Worm (Caenorhabditis elegans) whole organism, late embryonic: ENCODE results near the gene T07C4.12.

Experiments used
- ceh-30 ChIP-seq: fragments of 150-350 bp; optimal IDR thresholded peaks from 2 replicates; lab custom pipeline; 2014; ENCODE audit warnings: missing biosample characterization, missing genetic modification characterization
- nfya-1 ChIP-seq: sonication (generic microtip); optimal IDR thresholded peaks from 2 replicates; lab custom pipeline; 2017; ENCODE audit warnings: missing genetic modification characterization, mild to moderate bottlenecking, missing compliant biosample characterization, antibody characterized with exemption, moderate library complexity
- nhr-11 ChIP-seq: fragments of 150-350 bp; optimal IDR thresholded peaks from 2 replicates; lab custom pipeline; 2014; ENCODE audit warnings: missing biosample characterization, missing genetic modification characterization
- pqm-1 ChIP-seq: sonication (generic microtip); optimal IDR thresholded peaks from 2 replicates; lab custom pipeline; 2016; ENCODE audit warnings: missing genetic modification characterization, missing compliant biosample characterization
- rnt-1 ChIP-seq: sonication (generic microtip); optimal IDR thresholded peaks from 2 replicates; lab custom pipeline; 2016; ENCODE audit warnings: missing genetic modification characterization, missing compliant biosample characterization
- sdc-2 ChIP-seq: sonication (generic microtip); optimal IDR thresholded peaks from 2 replicates; lab custom pipeline; 2016; ENCODE audit warnings: missing genotype, missing genetic modification characterization, missing compliant biosample characterization
- unc-55 ChIP-seq: sonication (generic microtip); optimal IDR thresholded peaks from 2 replicates; lab custom pipeline; 2017; ENCODE audit warnings: missing biosample characterization, missing genetic modification reagents, missing genetic modification characterization
- unc-86 ChIP-seq: sonication (generic microtip); optimal IDR thresholded peaks from 2 replicates; lab custom pipeline; 2016; ENCODE audit warnings: missing genetic modification characterization, missing compliant biosample characterization

DNA sequence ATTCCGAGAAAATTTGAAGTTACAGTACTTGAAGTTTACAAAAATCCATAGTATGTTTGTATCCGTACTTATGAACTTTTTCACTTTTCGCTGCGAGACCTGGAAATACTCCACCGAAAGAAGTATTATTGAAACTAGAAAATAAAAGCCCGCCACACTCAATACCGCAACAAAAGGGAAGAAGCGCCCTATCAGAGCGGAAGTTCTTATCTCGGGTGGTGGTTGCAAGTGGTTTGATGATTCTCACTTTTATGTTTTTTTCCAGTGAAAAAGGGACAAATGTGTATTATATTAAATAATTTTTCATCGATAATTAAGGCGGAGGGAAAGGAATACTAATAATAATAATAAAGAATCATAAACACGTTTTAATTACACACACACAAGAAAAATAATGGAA, 18.2 kb downstream of the T07C4.12 start:
- TF ChIP-seq sdc-2 (tag; lab: Kevin White, UChicago) = no peak
- no peak for TF ChIP-seq nhr-11 (tag; lab: Kevin White, UChicago)
- TF ChIP-seq pqm-1 (tag; lab: Kevin White, UChicago) = no peak
- no peak for TF ChIP-seq unc-55 (GFP tag; lab: Kevin White, UChicago)
- TF ChIP-seq unc-86 (tag; lab: Kevin White, UChicago) = no peak
- TF ChIP-seq rnt-1 = no peak
- TF ChIP-seq ceh-30 = no peak
- TF ChIP-seq nfya-1 (tag; lab: Kevin White, UChicago) = no peak
